Worm (Caenorhabditis elegans): ENCODE data around the gene pink-1.

pink-1 gene

ce11 chrII:5379614-5380077, 15.8 kb downstream of the pink-1 start, which contains the start of gene pkc-3 (continued):
- no peak for TF ChIP-seq ztf-11 (tag; optimal IDR thresholded peaks at IDR 0.05)

ce11 chrII:5378239-5378521, 17.3 kb downstream of the pink-1 start:
- TF ChIP-seq unc-39 (tag; optimal IDR thresholded peaks at IDR 0.05): no peak
- TF ChIP-seq nhr-25 (tag; optimal IDR thresholded peaks at IDR 0.05): peak; percentile 68
- TF ChIP-seq snpc-4 (tag; optimal IDR thresholded peaks at IDR 0.05): no peak
- TF ChIP-seq lin-39 (tag; optimal IDR thresholded peaks at IDR 0.05): no peak
- TF ChIP-seq fkh-2 (tag; optimal IDR thresholded peaks at IDR 0.05): no peak
- no peak for TF ChIP-seq egl-27 (tag; optimal IDR thresholded peaks at IDR 0.05)
- TF ChIP-seq nhr-28 (tag; optimal IDR thresholded peaks at IDR 0.05): no peak
- TF ChIP-seq ama-1 (optimal IDR thresholded peaks at IDR 0.05): no peak
- no peak for TF ChIP-seq elt-1 (tag; optimal IDR thresholded peaks at IDR 0.05)
- peak; percentile 9 for TF ChIP-seq nhr-23 (tag; optimal IDR thresholded peaks at IDR 0.05)
- TF ChIP-seq skn-1 (tag; optimal IDR thresholded peaks at IDR 0.05): peak; percentile 82
- peak; percentile 5 for TF ChIP-seq nhr-43 (tag; optimal IDR thresholded peaks at IDR 0.05; ENCODE audit: poor library complexity, severe bottlenecking)

ce11 chrII:5377467-5378238, 17.8 kb downstream of the pink-1 start, which contains the start of gene prdx-2:
Gene prdx-2 (plus strand): TSS chrII:5378195.
- TF ChIP-seq mml-1 (tag; optimal IDR thresholded peaks at IDR 0.05): no peak
- no peak for TF ChIP-seq unc-39 (tag; optimal IDR thresholded peaks at IDR 0.05)
- no peak for TF ChIP-seq lin-39 (tag; optimal IDR thresholded peaks at IDR 0.05)
- TF ChIP-seq nhr-11 (tag; optimal IDR thresholded peaks at IDR 0.05): no peak
- no peak for TF ChIP-seq elt-3 (tag; optimal IDR thresholded peaks at IDR 0.05)
- TF ChIP-seq pha-4 (tag; optimal IDR thresholded peaks at IDR 0.05): peak; percentile 63
- peak; percentile 15 for TF ChIP-seq snpc-4 (tag; optimal IDR thresholded peaks at IDR 0.05)
- no peak for TF ChIP-seq pqm-1 (tag; optimal IDR thresholded peaks at IDR 0.05)
- no peak for TF ChIP-seq jun-1 (tag; optimal IDR thresholded peaks at IDR 0.05)
- TF ChIP-seq nhr-77 (tag; optimal IDR thresholded peaks at IDR 0.05): no peak
- TF ChIP-seq fos-1 (tag; optimal IDR thresholded peaks at IDR 0.05): no peak
- no peak for TF ChIP-seq zag-1 (tag; optimal IDR thresholded peaks at IDR 0.05)

- TF ChIP-seq elt-3 (tag; optimal IDR thresholded peaks at IDR 0.05) (no peak), elt-2 (tag; optimal IDR thresholded peaks at IDR 0.05) (peak; percentile 16), fkh-2 (tag; optimal IDR thresholded peaks at IDR 0.05) (no peak)
Measured at ce11 chrII:5374967-5375366, 20.5 kb downstream of the pink-1 start, which contains the start of gene algn-2. Gene algn-2 (plus strand): TSS chrII:5375267.

- TF ChIP-seq lin-15B (tag; optimal IDR thresholded peaks at IDR 0.05): peak; percentile 88
- peak; percentile 84 for TF ChIP-seq hmg-11 (tag; optimal IDR thresholded peaks at IDR 0.05)
- no peak for TF ChIP-seq elt-3 (tag; optimal IDR thresholded peaks at IDR 0.05)
- peak; percentile 13 for TF ChIP-seq unc-62 (GFP tag; optimal IDR thresholded peaks at IDR 0.05)
- TF ChIP-seq ztf-4 (tag; optimal IDR thresholded peaks at IDR 0.05): peak; percentile 77
- peak; percentile 88 for TF ChIP-seq snpc-4 (tag; optimal IDR thresholded peaks at IDR 0.05)
- TF ChIP-seq egl-5 (tag; optimal IDR thresholded peaks at IDR 0.05): peak; percentile 23
- peak; percentile 59 for TF ChIP-seq lin-39 (tag; optimal IDR thresholded peaks at IDR 0.05)
- no peak for TF ChIP-seq egl-27 (tag; optimal IDR thresholded peaks at IDR 0.05)
- TF ChIP-seq aly-2 (tag; optimal IDR thresholded peaks at IDR 0.05): no peak
- peak; percentile 71 for TF ChIP-seq jun-1 (tag; optimal IDR thresholded peaks at IDR 0.05)
- TF ChIP-seq nhr-76 (tag; optimal IDR thresholded peaks at IDR 0.05): no peak
- no peak for TF ChIP-seq fkh-2 (tag; optimal IDR thresholded peaks at IDR 0.05)
- TF ChIP-seq ceh-28 (tag; optimal IDR thresholded peaks at IDR 0.05): peak; percentile 79
- peak; percentile 81 for TF ChIP-seq nhr-11 (tag; optimal IDR thresholded peaks at IDR 0.05)
- no peak for TF ChIP-seq nhr-67 (tag; optimal IDR thresholded peaks at IDR 0.05)
- peak; percentile 84 for TF ChIP-seq lsy-12 (tag; optimal IDR thresholded peaks at IDR 0.05)
- peak; percentile 97 for TF ChIP-seq pha-4 (tag; optimal IDR thresholded peaks at IDR 0.05)
- TF ChIP-seq elt-1 (tag; optimal IDR thresholded peaks at IDR 0.05): peak; percentile 42
- peak; percentile 23 for TF ChIP-seq skn-1 (tag; optimal IDR thresholded peaks at IDR 0.05)
- TF ChIP-seq elt-2 (tag; optimal IDR thresholded peaks at IDR 0.05): peak; percentile 92
- peak; percentile 36 for TF ChIP-seq ceh-82 (tag; optimal IDR thresholded peaks at IDR 0.05)
- TF ChIP-seq nhr-28 (tag; optimal IDR thresholded peaks at IDR 0.05): no peak
- peak; percentile 71 for TF ChIP-seq pqm-1 (tag; optimal IDR thresholded peaks at IDR 0.05)
- TF ChIP-seq ceh-9 (tag; optimal IDR thresholded peaks at IDR 0.05): no peak
- no peak for TF ChIP-seq mml-1 (tag; optimal IDR thresholded peaks at IDR 0.05)
- no peak for TF ChIP-seq ZK546.5 (tag; optimal IDR thresholded peaks at IDR 0.05)
- peak; percentile 89 for TF ChIP-seq nhr-43 (tag; optimal IDR thresholded peaks at IDR 0.05; ENCODE audit: poor library complexity, severe bottlenecking)
- TF ChIP-seq zag-1 (tag; optimal IDR thresholded peaks at IDR 0.05): peak; percentile 31
- no peak for TF ChIP-seq fos-1 (tag; optimal IDR thresholded peaks at IDR 0.05)
- no peak for TF ChIP-seq nhr-237 (tag; optimal IDR thresholded peaks at IDR 0.05)
- TF ChIP-seq ztf-11 (tag; optimal IDR thresholded peaks at IDR 0.05): no peak
- TF ChIP-seq nhr-23 (tag; optimal IDR thresholded peaks at IDR 0.05): peak; percentile 97
- TF ChIP-seq nhr-25 (tag; optimal IDR thresholded peaks at IDR 0.05): peak; percentile 95
- TF ChIP-seq fkh-10 (GFP tag; optimal IDR thresholded peaks at IDR 0.05): peak; percentile 74
- no peak for TF ChIP-seq ceh-16 (tag; optimal IDR thresholded peaks at IDR 0.05)
Measured at ce11 chrII:5373275-5374047, 22.0 kb downstream of the pink-1 start, which contains the start of the genes agt-2 and F09E5.3. Gene agt-2 (minus strand): TSS chrII:5373827. Gene F09E5.3 (plus strand): TSS chrII:5373997.
